Worm (Caenorhabditis elegans) whole organism, young adult: ENCODE measurements around the gene srx-62.

Experiments
- F55B11.4 ChIP-seq: sonication (generic microtip); optimal IDR thresholded peaks from 2 replicates; lab custom pipeline; 2016; ENCODE audit warnings: missing compliant biosample characterization, missing genetic modification characterization, borderline replicate concordance; ENCODE audit not compliant: insufficient read depth
- F57C9.4 ChIP-seq: sonication (generic microtip); optimal IDR thresholded peaks from 2 replicates; lab custom pipeline; 2017; ENCODE audit warnings: mild to moderate bottlenecking, missing genetic modification characterization, missing compliant biosample characterization
- snpc-4 ChIP-seq, 5 experiments: fragments of 150-350 bp in 1 of 5; sonication (generic microtip) in 4 of 5; optimal IDR thresholded peaks; 2 replicates each; lab custom pipeline; 2014 to 2018; ENCODE audit warnings: missing genetic modification characterization in 5 of 5, missing biosample characterization in 3 of 5, antibody characterized with exemption in 2 of 5, mild to moderate bottlenecking in 2 of 5, missing compliant biosample characterization in 2 of 5, missing genotype in 2 of 5, moderate library complexity in 2 of 5, missing genetic modification reagents in 1 of 5

DNA sequence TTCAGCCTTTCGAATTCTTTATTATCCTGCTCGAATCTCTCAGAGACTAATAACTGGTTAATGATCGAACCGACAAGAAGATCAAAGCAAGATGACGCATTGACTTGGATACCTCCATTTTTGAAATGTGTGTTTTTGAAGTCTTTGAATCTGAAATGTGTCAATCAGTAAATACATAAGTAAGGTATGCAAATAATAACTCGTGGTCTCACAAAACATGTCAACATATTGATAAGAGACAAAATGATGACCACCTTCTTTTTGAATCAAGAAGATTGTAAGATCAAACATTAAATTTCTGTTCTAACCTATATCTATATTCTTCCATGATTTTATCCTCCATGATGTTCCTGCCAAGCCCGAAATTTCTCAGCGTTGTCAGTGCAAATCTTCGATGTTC is 26.1 kb downstream of the srx-62 start:
- TF ChIP-seq snpc-4 (GFP tag; optimal IDR thresholded peaks at IDR 0.05; lab: Kevin White, UChicago) (no peak), snpc-4 (tag; optimal IDR thresholded peaks at IDR 0.05; lab: Kevin White, UChicago) (no peak), F57C9.4 (tag; lab: Kevin White, UChicago) (no peak), F55B11.4 (no peak)
